Fruit fly (Drosophila melanogaster) whole organism, embryonic: ENCODE results near the gene rec.
A peak's percentile ranks its signal among the peaks of the same experiment; 100 is the strongest.

Experiments used
- Atf3 ChIP-seq: fragments of 200-800 bp; sonication (Bioruptor generic); optimal IDR thresholded peaks from 3 replicates; lab custom pipeline; 2016; ENCODE audit warnings: missing biosample characterization, missing genetic modification characterization
- Atf6 ChIP-seq: fragments of 200-800 bp; sonication (Bioruptor generic); IDR thresholded peaks from 2 replicates; pipeline ENCODE4 v1.3.6; 2022; ENCODE audit warnings: missing biosample characterization, missing genetic modification characterization
- Bteb2 ChIP-seq: fragments of 200-800 bp; sonication (Bioruptor generic); optimal IDR thresholded peaks from 2 replicates; lab custom pipeline; 2016; ENCODE audit warnings: missing biosample characterization, missing genetic modification characterization
- CG11247 ChIP-seq: fragments of 200-800 bp; sonication (Bioruptor generic); IDR thresholded peaks from 2 replicates; pipeline ENCODE4 v1.3.6; 2022; ENCODE audit warnings: missing biosample characterization, missing genetic modification characterization
- CG11398 ChIP-seq: fragments of 200-800 bp; sonication (Bioruptor generic); optimal IDR thresholded peaks from 2 replicates; lab custom pipeline; 2016; ENCODE audit warnings: missing biosample characterization, missing genetic modification characterization
- CG12155 ChIP-seq: fragments of 200-800 bp; sonication (Bioruptor generic); optimal IDR thresholded peaks from 3 replicates; lab custom pipeline; 2016; ENCODE audit warnings: missing biosample characterization, missing genetic modification characterization
- CG13424 ChIP-seq: fragments of 200-800 bp; sonication (Bioruptor generic); optimal IDR thresholded peaks from 2 replicates; lab custom pipeline; 2019; ENCODE audit warnings: missing biosample characterization, mild to moderate bottlenecking, missing genetic modification characterization, moderate library complexity
- CG14710 ChIP-seq: fragments of 200-800 bp; sonication (Bioruptor generic); optimal IDR thresholded peaks from 3 replicates; lab custom pipeline; 2019; ENCODE audit warnings: missing biosample characterization, mild to moderate bottlenecking, missing genetic modification characterization, moderate library complexity
- CG15601 ChIP-seq: fragments of 200-800 bp; sonication (Bioruptor generic); optimal IDR thresholded peaks from 3 replicates; lab custom pipeline; 2019; ENCODE audit warnings: missing biosample characterization, mild to moderate bottlenecking, missing genetic modification characterization, moderate library complexity
- CG1603 ChIP-seq: fragments of 200-800 bp; sonication (Bioruptor generic); optimal IDR thresholded peaks from 2 replicates; lab custom pipeline; 2019; ENCODE audit warnings: missing biosample characterization, mild to moderate bottlenecking, missing genetic modification characterization, moderate library complexity
- CG1832 ChIP-seq: fragments of 200-800 bp; sonication (Bioruptor generic); optimal IDR thresholded peaks from 2 replicates; lab custom pipeline; 2017; ENCODE audit warnings: missing biosample characterization, mild to moderate bottlenecking, missing genetic modification characterization, inconsistent platforms
- CG30020 ChIP-seq: fragments of 200-800 bp; optimal IDR thresholded peaks from 2 replicates; lab custom pipeline; 2019; ENCODE audit warnings: missing biosample characterization, mild to moderate bottlenecking, missing genetic modification characterization, moderate library complexity
- CG3163 ChIP-seq: fragments of 200-800 bp; sonication (Bioruptor generic); optimal IDR thresholded peaks from 3 replicates; lab custom pipeline; 2016; ENCODE audit warnings: missing biosample characterization, missing genetic modification characterization
- CG3838 ChIP-seq: fragments of 200-800 bp; sonication (Bioruptor generic); optimal IDR thresholded peaks from 3 replicates; lab custom pipeline; 2016; ENCODE audit warnings: missing biosample characterization, missing genetic modification characterization
- CG4404 ChIP-seq: fragments of 200-800 bp; sonication (Bioruptor generic); IDR thresholded peaks from 2 replicates; pipeline ENCODE4 v1.3.6; 2022; ENCODE audit warnings: missing biosample characterization, missing genetic modification characterization
- CG7928 ChIP-seq: fragments of 200-800 bp; sonication (Bioruptor generic); optimal IDR thresholded peaks from 2 replicates; lab custom pipeline; 2017; ENCODE audit warnings: missing biosample characterization, mild to moderate bottlenecking, missing genetic modification characterization
- CG7987 ChIP-seq: fragments of 200-800 bp; sonication (Bioruptor generic); optimal IDR thresholded peaks from 2 replicates; lab custom pipeline; 2018; ENCODE audit warnings: missing biosample characterization, mild to moderate bottlenecking, missing genetic modification characterization, moderate library complexity
- CG8765 ChIP-seq: fragments of 200-800 bp; sonication (Bioruptor generic); IDR thresholded peaks from 2 replicates; pipeline ENCODE4 v1.3.6; 2022; ENCODE audit warnings: missing biosample characterization, missing genetic modification characterization
- CG8944 ChIP-seq: fragments of 200-800 bp; sonication (Bioruptor generic); optimal IDR thresholded peaks from 3 replicates; lab custom pipeline; 2016; ENCODE audit warnings: missing biosample characterization, missing genetic modification characterization
- Chrac-16 ChIP-seq: fragments of 200-800 bp; sonication (Bioruptor generic); optimal IDR thresholded peaks from 3 replicates; lab custom pipeline; 2016; ENCODE audit warnings: missing biosample characterization, missing genetic modification characterization
- Dp ChIP-seq: fragments of 200-800 bp; sonication (Bioruptor generic); optimal IDR thresholded peaks from 2 replicates; lab custom pipeline; 2018; ENCODE audit warnings: missing biosample characterization, mild to moderate bottlenecking, missing genetic modification characterization, moderate library complexity
- Dref ChIP-seq: fragments of 200-800 bp; sonication (Bioruptor generic); IDR thresholded peaks from 2 replicates; pipeline ENCODE4 v1.3.6; 2022; ENCODE audit warnings: missing biosample characterization, missing genetic modification characterization
- Fer1 ChIP-seq: fragments of 200-800 bp; sonication (Bioruptor generic); optimal IDR thresholded peaks from 2 replicates; lab custom pipeline; 2017; ENCODE audit warnings: missing biosample characterization, mild to moderate bottlenecking, missing genetic modification characterization
- HmgZ ChIP-seq: fragments of 200-800 bp; sonication (Bioruptor generic); optimal IDR thresholded peaks from 2 replicates; lab custom pipeline; 2018; ENCODE audit warnings: missing biosample characterization, mild to moderate bottlenecking, missing genetic modification characterization
- Hr3 ChIP-seq: fragments of 200-800 bp; sonication (Bioruptor generic); optimal IDR thresholded peaks from 3 replicates; lab custom pipeline; 2016; ENCODE audit warnings: missing biosample characterization, missing genetic modification characterization
- Hr39 ChIP-seq: fragments of >200 bp; optimal IDR thresholded peaks from 2 replicates; lab custom pipeline; 2017
- Hsf ChIP-seq: fragments of 200-800 bp; sonication (Bioruptor generic); optimal IDR thresholded peaks from 3 replicates; lab custom pipeline; 2016; ENCODE audit warnings: missing biosample characterization, missing genetic modification characterization
- MESR4 ChIP-seq: fragments of 200-800 bp; sonication (Bioruptor generic); optimal IDR thresholded peaks from 2 replicates; lab custom pipeline; 2018; ENCODE audit warnings: missing biosample characterization, mild to moderate bottlenecking, missing genetic modification characterization, moderate library complexity
- Mad ChIP-seq: fragments of 200-800 bp; sonication (Bioruptor generic); optimal IDR thresholded peaks from 2 replicates; lab custom pipeline; 2016; ENCODE audit warnings: missing biosample characterization, missing genetic modification characterization
- NC2β ChIP-seq: fragments of 200-800 bp; sonication (Bioruptor generic); optimal IDR thresholded peaks from 2 replicates; lab custom pipeline; 2016; ENCODE audit warnings: missing biosample characterization, missing genetic modification characterization
- NfI ChIP-seq: fragments of 200-800 bp; sonication (Bioruptor generic); optimal IDR thresholded peaks from 3 replicates; lab custom pipeline; 2018; ENCODE audit warnings: missing biosample characterization, mild to moderate bottlenecking, missing genetic modification characterization, moderate library complexity
- Ptx1 ChIP-seq: fragments of 200-800 bp; sonication (Bioruptor generic); IDR thresholded peaks from 2 replicates; pipeline ENCODE4 v1.3.6; 2022; ENCODE audit warnings: missing biosample characterization, missing genetic modification characterization
- Sry-δ ChIP-seq: fragments of 200-800 bp; sonication (Bioruptor generic); optimal IDR thresholded peaks from 2 replicates; lab custom pipeline; 2016; ENCODE audit warnings: missing biosample characterization, missing genetic modification characterization
- Taf1 ChIP-seq: fragments of 200-800 bp; sonication (Bioruptor generic); IDR thresholded peaks from 2 replicates; pipeline ENCODE4 v1.3.6; 2022; ENCODE audit warnings: missing biosample characterization, missing genetic modification characterization
- cg ChIP-seq: fragments of 200-800 bp; sonication (Bioruptor generic); optimal IDR thresholded peaks from 3 replicates; lab custom pipeline; 2019; ENCODE audit warnings: missing biosample characterization, mild to moderate bottlenecking, missing genetic modification characterization, moderate library complexity
- crc ChIP-seq: fragments of 200-800 bp; sonication (Bioruptor generic); optimal IDR thresholded peaks from 2 replicates; lab custom pipeline; 2016; ENCODE audit warnings: missing biosample characterization, missing genetic modification characterization
- gro ChIP-seq: fragments of 200-800 bp; sonication (Bioruptor generic); optimal IDR thresholded peaks from 2 replicates; lab custom pipeline; 2016; ENCODE audit warnings: missing biosample characterization, missing genetic modification characterization
- gsb-n ChIP-seq: fragments of 200-800 bp; sonication (Bioruptor generic); optimal IDR thresholded peaks from 3 replicates; lab custom pipeline; 2018; ENCODE audit warnings: missing biosample characterization, mild to moderate bottlenecking, missing genetic modification characterization
- ind ChIP-seq: fragments of 200-800 bp; sonication (Bioruptor generic); optimal IDR thresholded peaks from 3 replicates; lab custom pipeline; 2016; ENCODE audit warnings: missing biosample characterization, missing genetic modification characterization
- jing ChIP-seq: fragments of 200-800 bp; sonication (Bioruptor generic); optimal IDR thresholded peaks from 2 replicates; lab custom pipeline; 2018; ENCODE audit warnings: missing biosample characterization, mild to moderate bottlenecking, missing genetic modification characterization
- otp ChIP-seq: fragments of 200-800 bp; sonication (Bioruptor generic); IDR thresholded peaks from 3 replicates; pipeline ENCODE4, ENCODE4 v1.3.6; 2022; ENCODE audit warnings: missing biosample characterization, missing genetic modification characterization
- pb ChIP-seq: fragments of 200-800 bp; sonication (Bioruptor generic); optimal IDR thresholded peaks from 3 replicates; lab custom pipeline; 2016; ENCODE audit warnings: missing biosample characterization, missing genetic modification characterization
- pita ChIP-seq: fragments of 200-800 bp; sonication (Bioruptor generic); optimal IDR thresholded peaks from 2 replicates; lab custom pipeline; 2017; ENCODE audit warnings: missing biosample characterization, mild to moderate bottlenecking, missing genetic modification characterization
- pnt ChIP-seq: fragments of 200-800 bp; sonication (Bioruptor generic); optimal IDR thresholded peaks from 3 replicates; lab custom pipeline; 2016; ENCODE audit warnings: missing biosample characterization, missing genetic modification characterization
- row ChIP-seq: fragments of 200-800 bp; sonication (Bioruptor generic); IDR thresholded peaks from 3 replicates; pipeline ENCODE4 v1.3.6; 2022; ENCODE audit warnings: missing biosample characterization, missing genetic modification characterization
- seq ChIP-seq: fragments of 200-800 bp; sonication (Bioruptor generic); IDR thresholded peaks from 2 replicates; pipeline ENCODE4 v1.3.6; 2022; ENCODE audit warnings: missing biosample characterization, missing genetic modification characterization
- stwl ChIP-seq: fragments of 200-800 bp; sonication (Bioruptor generic); optimal IDR thresholded peaks from 3 replicates; lab custom pipeline; 2018; ENCODE audit warnings: missing biosample characterization, mild to moderate bottlenecking, missing genetic modification characterization, moderate library complexity
- tin ChIP-seq: fragments of 200-800 bp; sonication (Bioruptor generic); optimal IDR thresholded peaks from 3 replicates; lab custom pipeline; 2016; ENCODE audit warnings: missing biosample characterization, missing genetic modification characterization
- tll ChIP-seq, 2 experiments: fragments of 200-800 bp in 1 of 2; fragments of >200 bp in 1 of 2; sonication (Bioruptor generic) in 1 of 2; optimal IDR thresholded peaks; 2 replicates each; lab custom pipeline; 2017 to 2019; ENCODE audit warnings: missing biosample characterization in 2 of 2, missing genetic modification characterization in 2 of 2, mild to moderate bottlenecking in 1 of 2, moderate library complexity in 1 of 2
- trem ChIP-seq: fragments of 200-800 bp; optimal IDR thresholded peaks from 3 replicates; lab custom pipeline; 2019; ENCODE audit warnings: missing biosample characterization, mild to moderate bottlenecking, missing genetic modification characterization, moderate library complexity
- tx ChIP-seq: fragments of 200-800 bp; sonication (Bioruptor generic); optimal IDR thresholded peaks from 2 replicates; lab custom pipeline; 2016; ENCODE audit warnings: missing biosample characterization, missing genetic modification characterization

The rec gene

DNA sequence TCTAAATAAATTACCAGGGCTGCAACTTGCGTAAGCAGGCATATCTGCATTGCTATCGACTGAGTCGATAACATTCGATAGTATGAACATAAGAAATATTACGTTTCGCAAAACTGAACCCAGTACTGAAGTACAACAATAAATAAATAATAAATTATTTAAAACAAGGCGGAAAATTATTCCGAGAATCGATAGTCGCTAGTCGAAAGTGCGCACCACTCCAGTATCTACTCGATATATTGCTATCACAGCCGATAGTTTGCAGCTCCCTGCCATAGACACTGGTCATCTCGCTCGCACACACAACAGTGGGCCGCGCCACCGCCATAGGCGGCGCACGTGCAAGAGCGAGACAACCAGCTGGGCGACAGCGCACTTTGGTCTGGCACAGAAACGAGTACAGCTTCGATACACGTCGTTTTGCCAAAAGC, 39.0 kb downstream of the rec start, which contains the start of gene nsl1 (continued):
- TF ChIP-seq jing (no peak), Sry-δ (peak; percentile 85), pnt (GFP tag; lab: Kevin White, UChicago) (no peak), Atf3 (GFP tag; lab: Kevin White, UChicago) (no peak), tll (GFP tag; optimal IDR thresholded peaks at IDR 0.05; lab: Kevin White, UChicago) (peak in 1 of 2 experiments; percentile 53), CG7987 (no peak), CG11247 (GFP tag; lab: Robert Waterston, UW) (no peak), NC2β (GFP tag; lab: Kevin White, UChicago) (no peak), CG3163 (GFP tag; lab: Kevin White, UChicago) (no peak)

DNA sequence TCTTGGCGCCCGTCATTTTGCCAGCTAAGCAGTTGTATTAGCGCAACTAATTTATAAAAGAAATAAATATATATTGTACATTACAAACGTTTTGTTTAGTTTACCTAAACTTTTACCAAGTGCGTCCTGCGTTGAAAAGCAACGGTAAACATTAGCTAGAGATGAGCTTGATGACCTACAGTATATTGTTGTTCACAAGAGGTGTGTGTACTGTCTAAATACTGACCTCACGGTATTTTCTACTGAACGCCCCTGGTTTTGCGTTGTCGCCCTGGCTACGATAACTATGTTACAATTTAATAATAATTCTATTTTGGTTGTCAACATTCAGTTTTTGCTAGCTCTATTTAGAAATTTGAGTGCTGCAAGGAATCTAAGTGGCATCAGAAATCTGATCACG, 40.0 kb downstream of the rec start, which contains the start of gene Acyp2:
Gene Acyp2, plus strand, starts transcription at position 262 of the 400 bp plus-strand sequence.
- TF ChIP-seq gro, result no peak
- peak; percentile 51 for TF ChIP-seq MESR4 (GFP tag; lab: Kevin White, UChicago)
- peak; percentile 52 for TF ChIP-seq row (GFP tag; lab: Robert Waterston, UW)
- TF ChIP-seq Mad (GFP tag; lab: Kevin White, UChicago), result peak; percentile 56
- peak; percentile 47 for TF ChIP-seq CG14710 (tag; lab: Kevin White, UChicago)
- peak; percentile 98 for TF ChIP-seq CG7928
- peak; percentile 21 for TF ChIP-seq Bteb2
- peak; percentile 70 for TF ChIP-seq HmgZ (tag; lab: Kevin White, UChicago)
- peak; percentile 56 for TF ChIP-seq pita (GFP tag; lab: Kevin White, UChicago)
- 0 out of 2 replicates have a peak, but pooled peaks have one; percentile 26 for TF ChIP-seq CG8765 (GFP tag; lab: Robert Waterston, UW)
- TF ChIP-seq tin, result peak; percentile 36
- TF ChIP-seq CG13424 (tag; lab: Kevin White, UChicago), result peak; percentile 16
- no peak for TF ChIP-seq cg
- no peak for TF ChIP-seq seq
- peak; percentile 17 for TF ChIP-seq NfI (GFP tag; lab: Kevin White, UChicago)
- peak; percentile 16; the same call in 1 of the 2 replicates for TF ChIP-seq Ptx1 (GFP tag; lab: Robert Waterston, UW)
- TF ChIP-seq tx, result peak; percentile 17
- no peak for TF ChIP-seq gsb-n (tag; lab: Kevin White, UChicago)
- TF ChIP-seq Fer1 (GFP tag; lab: Kevin White, UChicago), result no peak
- TF ChIP-seq ind (GFP tag; lab: Kevin White, UChicago), result peak; percentile 38
- TF ChIP-seq Chrac-16, result peak; percentile 35
- TF ChIP-seq Atf3 (GFP tag; lab: Kevin White, UChicago), result no peak
- no peak for TF ChIP-seq Taf1 (GFP tag; lab: Robert Waterston, UW)
- TF ChIP-seq CG8944 (GFP tag; lab: Kevin White, UChicago), result peak; percentile 29
- TF ChIP-seq Hsf, result peak; percentile 28
- peak; percentile 60 for TF ChIP-seq Dref (GFP tag; lab: Robert Waterston, UW)
- no peak for TF ChIP-seq CG1832 (GFP tag; lab: Kevin White, UChicago)
- TF ChIP-seq Hr3 (GFP tag; lab: Kevin White, UChicago), result peak; percentile 10
- TF ChIP-seq trem (tag; lab: Kevin White, UChicago), result peak; percentile 59
- TF ChIP-seq crc (GFP tag; lab: Kevin White, UChicago), result peak; percentile 19
- peak; percentile 8 for TF ChIP-seq CG30020
- no peak for TF ChIP-seq pb (GFP tag; lab: Kevin White, UChicago)
- no peak for TF ChIP-seq Atf6 (GFP tag; lab: Robert Waterston, UW)
- TF ChIP-seq stwl (tag; lab: Kevin White, UChicago), result peak; percentile 79
- no peak for TF ChIP-seq CG3838 (GFP tag; lab: Kevin White, UChicago)
- TF ChIP-seq Hr39 (lab: Kevin White, UChicago), result no peak
- peak; percentile 31 for TF ChIP-seq CG15601 (tag; lab: Kevin White, UChicago)
- TF ChIP-seq CG12155 (GFP tag; lab: Kevin White, UChicago), result peak; percentile 50
- TF ChIP-seq CG4404, result no peak
- peak; percentile 53 for TF ChIP-seq Dp (GFP tag; lab: Kevin White, UChicago)
- no peak for TF ChIP-seq otp (GFP tag; lab: Robert Waterston, UW)
- TF ChIP-seq CG11398 (GFP tag; lab: Kevin White, UChicago), result no peak
- TF ChIP-seq CG1603, result peak; percentile 77
